Worm (Caenorhabditis elegans) whole organism, L3 larva: ENCODE results near the gene F02E8.4.

Experiments
- ceh-16 ChIP-seq: sonication (generic microtip); optimal IDR thresholded peaks from 2 replicates; lab custom pipeline; 2017; ENCODE audit warnings: missing biosample characterization, missing genetic modification characterization
- ceh-82 ChIP-seq: fragments of 150-350 bp; optimal IDR thresholded peaks from 2 replicates; lab custom pipeline; 2014; ENCODE audit warnings: missing biosample characterization, missing genetic modification characterization
- daf-12 ChIP-seq: fragments of 150-350 bp; optimal IDR thresholded peaks from 2 replicates; lab custom pipeline; 2014; ENCODE audit warnings: missing biosample characterization, missing genetic modification reagents, missing genetic modification characterization
- elt-2 ChIP-seq: sonication (generic microtip); optimal IDR thresholded peaks from 2 replicates; lab custom pipeline; 2016; ENCODE audit warnings: missing genetic modification reagents, mild to moderate bottlenecking, missing genetic modification characterization, missing compliant biosample characterization
- eor-1 ChIP-seq, 2 experiments: fragments of 150-350 bp; optimal IDR thresholded peaks; 2 replicates each; lab custom pipeline; 2014 to 2018; ENCODE audit warnings: missing biosample characterization in 2 of 2, missing genetic modification characterization in 2 of 2
- nfya-1 ChIP-seq: sonication (generic microtip); optimal IDR thresholded peaks from 2 replicates; lab custom pipeline; 2017; ENCODE audit warnings: missing genetic modification characterization, mild to moderate bottlenecking, missing compliant biosample characterization, antibody characterized with exemption, moderate library complexity; ENCODE audit not compliant: insufficient read depth
- nhr-11 ChIP-seq: fragments of 150-350 bp; optimal IDR thresholded peaks from 2 replicates; lab custom pipeline; 2014; ENCODE audit warnings: missing biosample characterization, missing genetic modification characterization
- nhr-28 ChIP-seq: fragments of 150-350 bp; optimal IDR thresholded peaks from 2 replicates; lab custom pipeline; 2014; ENCODE audit warnings: missing biosample characterization, missing genetic modification characterization
- nhr-76 ChIP-seq: fragments of 150-350 bp; sonication (generic microtip); optimal IDR thresholded peaks from 5 replicates; lab custom pipeline; 2014; ENCODE audit warnings: missing biosample characterization, missing genetic modification characterization
- sea-2 ChIP-seq: fragments of 150-350 bp; sonication (generic microtip); optimal IDR thresholded peaks from 4 replicates; lab custom pipeline; 2014; ENCODE audit warnings: missing biosample characterization, missing genetic modification reagents, missing genetic modification characterization
- skn-1 ChIP-seq: fragments of 150-350 bp; optimal IDR thresholded peaks from 2 replicates; lab custom pipeline; 2014; ENCODE audit warnings: missing biosample characterization, missing genetic modification characterization
- snpc-4 ChIP-seq: fragments of 150-350 bp; optimal IDR thresholded peaks from 2 replicates; lab custom pipeline; 2014; ENCODE audit warnings: missing biosample characterization, missing genetic modification characterization
- unc-62 ChIP-seq: fragments of 150-350 bp; sonication (generic microtip); optimal IDR thresholded peaks from 4 replicates; lab custom pipeline; 2014; ENCODE audit warnings: missing biosample characterization, missing genetic modification reagents, missing genetic modification characterization
- ztf-11 ChIP-seq: fragments of 150-350 bp; optimal IDR thresholded peaks from 2 replicates; lab custom pipeline; 2014; ENCODE audit warnings: missing biosample characterization, missing genetic modification characterization

- TF ChIP-seq skn-1 (tag; lab: Kevin White, UChicago): no peak
- no peak for TF ChIP-seq eor-1 (tag; optimal IDR thresholded peaks at IDR 0.05; lab: Kevin White, UChicago)
- no peak for TF ChIP-seq unc-62
- peak; percentile 71 for TF ChIP-seq nhr-11 (tag; lab: Kevin White, UChicago)
- no peak for TF ChIP-seq nhr-28 (tag; lab: Kevin White, UChicago)
- TF ChIP-seq elt-2 (tag; lab: Kevin White, UChicago): no peak
- TF ChIP-seq snpc-4: no peak
- TF ChIP-seq ztf-11 (tag; lab: Kevin White, UChicago): no peak
- TF ChIP-seq nhr-76 (tag; lab: Kevin White, UChicago): no peak
- no peak for TF ChIP-seq daf-12 (tag; lab: Kevin White, UChicago)
- no peak for TF ChIP-seq ceh-82 (tag; lab: Kevin White, UChicago)
- TF ChIP-seq sea-2 (GFP tag; lab: Kevin White, UChicago): no peak
- peak; percentile 45 for TF ChIP-seq nfya-1
- TF ChIP-seq ceh-16 (tag; lab: Kevin White, UChicago): no peak
Measured at ce11 chrX:4490400-4490799, 36.5 kb downstream of the F02E8.4 start.
